Fruit fly (Drosophila melanogaster): ENCODE results near the gene borr.

- no peak for TF ChIP-seq Sin3A (optimal IDR thresholded peaks at IDR 0.05)
- no peak for TF ChIP-seq h (optimal IDR thresholded peaks at IDR 0.05)
- no peak for TF ChIP-seq psq (optimal IDR thresholded peaks at IDR 0.05)
- TF ChIP-seq Myc (optimal IDR thresholded peaks at IDR 0.05): no peak
- TF ChIP-seq insv (optimal IDR thresholded peaks at IDR 0.05): no peak
- no peak for TF ChIP-seq ttk (optimal IDR thresholded peaks at IDR 0.05)
Measured at dm6 chr2L:9272107-9272506, 19.2 kb upstream of the borr start.
